Worm (Caenorhabditis elegans) whole organism, L4 larva: ENCODE results near the gene Y39A1A.3.

Experiments used
- T20F7.1 ChIP-seq: fragments of 200-800 bp; sonication (Bioruptor generic); optimal IDR thresholded peaks from 2 replicates; lab custom pipeline; 2018; ENCODE audit warnings: mild to moderate bottlenecking, missing genetic modification characterization, missing compliant biosample characterization
- ceh-82 ChIP-seq: sonication (generic microtip); optimal IDR thresholded peaks from 2 replicates; lab custom pipeline; 2017; ENCODE audit warnings: missing biosample characterization, missing genetic modification characterization
- egl-27 ChIP-seq: sonication (generic microtip); optimal IDR thresholded peaks from 3 replicates; lab custom pipeline; 2017; ENCODE audit warnings: missing biosample characterization, missing genetic modification reagents, missing genetic modification characterization
- gei-8 ChIP-seq: fragments of 200-800 bp; sonication (Bioruptor generic); optimal IDR thresholded peaks from 2 replicates; lab custom pipeline; 2018; ENCODE audit warnings: mild to moderate bottlenecking, missing genetic modification characterization, missing compliant biosample characterization
- lin-15B ChIP-seq: fragments of 150-350 bp; sonication (generic microtip); optimal IDR thresholded peaks from 3 replicates; lab custom pipeline; 2014; ENCODE audit warnings: missing biosample characterization, missing genetic modification characterization
- lin-38 ChIP-seq: fragments of 200-800 bp; sonication (Bioruptor generic); IDR thresholded peaks from 2 replicates; pipeline ENCODE4 v1.3.6; 2022; ENCODE audit warnings: missing genetic modification reagents, missing genetic modification characterization, missing compliant biosample characterization
- mxl-3 ChIP-seq: fragments of 200-800 bp; sonication (Bioruptor generic); optimal IDR thresholded peaks from 2 replicates; lab custom pipeline; 2018; ENCODE audit warnings: mild to moderate bottlenecking, missing genetic modification characterization, missing compliant biosample characterization
- nhr-10 ChIP-seq: fragments of 150-350 bp; optimal IDR thresholded peaks from 2 replicates; lab custom pipeline; 2014; ENCODE audit warnings: missing biosample characterization, missing genetic modification characterization
- nhr-237 ChIP-seq: sonication (generic microtip); optimal IDR thresholded peaks from 2 replicates; lab custom pipeline; 2017; ENCODE audit warnings: missing biosample characterization, missing genetic modification characterization
- nhr-28 ChIP-seq: fragments of 150-350 bp; optimal IDR thresholded peaks from 2 replicates; lab custom pipeline; 2014; ENCODE audit warnings: missing biosample characterization, missing genetic modification characterization
- nhr-76 ChIP-seq: fragments of 150-350 bp; optimal IDR thresholded peaks from 2 replicates; lab custom pipeline; 2014; ENCODE audit warnings: missing biosample characterization, missing genetic modification characterization
- pha-4 ChIP-seq, 2 experiments: fragments of 150-350 bp in 1 of 2; fragments of 200-800 bp in 1 of 2; sonication (Bioruptor generic) in 1 of 2; IDR thresholded peaks in 1 of 2; optimal IDR thresholded peaks in 1 of 2; 2 replicates each; pipeline versions ENCODE4 v1.3.6 to Lab custom; 2014 to 2022; ENCODE audit warnings: missing genetic modification characterization in 2 of 2, missing genetic modification reagents in 2 of 2, missing biosample characterization in 1 of 2, missing compliant biosample characterization in 1 of 2
- tag-97 ChIP-seq: fragments of 200-800 bp; sonication (Bioruptor generic); IDR thresholded peaks from 2 replicates; pipeline ENCODE4 v1.3.6; 2022; ENCODE audit warnings: missing genetic modification characterization, missing compliant biosample characterization
- zip-11 ChIP-seq: fragments of 200-800 bp; sonication (Bioruptor generic); IDR thresholded peaks from 2 replicates; pipeline ENCODE4 v1.3.6; 2022; ENCODE audit warnings: missing genetic modification characterization, missing compliant biosample characterization

DNA sequence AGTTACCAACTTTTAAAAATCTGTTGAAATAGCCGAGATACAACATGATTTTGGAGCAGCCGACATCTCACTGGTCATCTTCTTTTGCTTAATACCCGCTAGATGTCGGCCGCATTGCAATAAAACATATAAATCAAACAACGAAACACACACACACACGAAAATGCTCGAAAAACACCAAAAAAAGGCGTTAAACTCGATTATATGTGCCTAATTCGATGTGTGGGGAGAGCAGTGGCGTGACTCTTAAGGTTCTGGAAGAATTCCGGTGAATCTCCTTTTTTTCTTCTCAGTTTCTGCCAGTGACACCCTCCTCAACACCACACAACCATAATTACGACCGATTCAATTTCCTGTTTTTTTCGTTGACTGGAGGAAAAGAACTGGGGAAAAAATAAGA lies 16.1 kb downstream of the Y39A1A.3 start:
- no peak for TF ChIP-seq mxl-3 (GFP tag; lab: Kevin White, UChicago)
- no peak for TF ChIP-seq pha-4 (GFP tag; IDR thresholded peaks at IDR 0.05; lab: Robert Waterston, UW)
- TF ChIP-seq pha-4 (tag; optimal IDR thresholded peaks at IDR 0.05; lab: Kevin White, UChicago), result no peak
- no peak for TF ChIP-seq tag-97 (GFP tag; lab: Robert Waterston, UW)
- no peak for TF ChIP-seq ceh-82 (tag; lab: Kevin White, UChicago)
- no peak for TF ChIP-seq egl-27
- no peak for TF ChIP-seq lin-15B (tag; lab: Kevin White, UChicago)
- TF ChIP-seq lin-38 (GFP tag; lab: Robert Waterston, UW), result no peak
- TF ChIP-seq nhr-237 (tag; lab: Kevin White, UChicago), result no peak
- no peak for TF ChIP-seq nhr-10 (tag; lab: Kevin White, UChicago)
- no peak for TF ChIP-seq zip-11 (GFP tag; lab: Robert Waterston, UW)
- no peak for TF ChIP-seq T20F7.1
- no peak for TF ChIP-seq nhr-76 (tag; lab: Kevin White, UChicago)
- TF ChIP-seq nhr-28 (tag; lab: Kevin White, UChicago), result no peak
- TF ChIP-seq gei-8 (GFP tag; lab: Kevin White, UChicago), result no peak
